Fruit fly (Drosophila melanogaster): Measurements from ENCODE around the gene oaf.

DNA sequence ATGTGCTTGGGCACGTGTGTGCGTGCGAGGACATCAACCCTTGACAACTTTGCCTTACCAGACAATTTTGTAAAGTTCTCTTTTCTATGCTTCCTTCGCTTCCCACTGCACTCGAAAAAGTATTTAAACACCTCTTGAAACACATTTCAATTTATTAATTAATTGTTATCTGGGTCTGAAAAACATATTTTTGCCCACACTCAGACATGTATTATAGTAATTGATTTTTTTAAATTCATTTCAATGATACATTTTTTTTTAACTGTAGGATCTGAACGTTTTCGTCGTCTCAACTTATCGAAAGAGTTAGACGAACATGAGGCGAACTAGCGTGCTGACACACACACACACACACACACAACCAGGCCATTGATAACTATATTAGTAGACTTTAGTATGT lies 49.7 kb downstream of the oaf start:
- TF ChIP-seq Hr78 (GFP tag; optimal IDR thresholded peaks at IDR 0.05) = no peak
- TF ChIP-seq OdsH (GFP tag; optimal IDR thresholded peaks at IDR 0.05) = no peak
- TF ChIP-seq dsf (GFP tag; optimal IDR thresholded peaks at IDR 0.05; ENCODE audit: borderline replicate concordance) = no peak

Measured in whole organism, wandering third instar larva.